Worm (Caenorhabditis elegans): Measurements from ENCODE around the gene F14H12.8.

The F14H12.8 gene

ce11 chrX:4359030-4359429 is 5.7 kb downstream of the F14H12.8 start:
- TF ChIP-seq lin-35 (GFP tag; optimal IDR thresholded peaks at IDR 0.05), result no peak

ce11 chrX:4357467-4357866 is 7.3 kb downstream of the F14H12.8 start, which contains the start of gene F14H12.6:
TSS of gene F14H12.6 (minus strand) at chrX:4357567.
- TF ChIP-seq fkh-8 (tag; optimal IDR thresholded peaks at IDR 0.05), result no peak
- TF ChIP-seq nhr-11 (tag; optimal IDR thresholded peaks at IDR 0.05), result no peak
- no peak for TF ChIP-seq alr-1 (tag; optimal IDR thresholded peaks at IDR 0.05; ENCODE audit: borderline replicate concordance)
- no peak for TF ChIP-seq elt-2 (tag; optimal IDR thresholded peaks at IDR 0.05)
- no peak for TF ChIP-seq sup-37 (GFP tag; optimal IDR thresholded peaks at IDR 0.05)
- TF ChIP-seq mef-2 (tag; optimal IDR thresholded peaks at IDR 0.05), result no peak
- TF ChIP-seq unc-62 (GFP tag; optimal IDR thresholded peaks at IDR 0.05), result no peak
- no peak for TF ChIP-seq ceh-8 (GFP tag; optimal IDR thresholded peaks at IDR 0.05)
- TF ChIP-seq fkh-10 (GFP tag; optimal IDR thresholded peaks at IDR 0.05), result no peak
- no peak for TF ChIP-seq efl-3 (GFP tag; optimal IDR thresholded peaks at IDR 0.05)
- TF ChIP-seq fos-1 (tag; optimal IDR thresholded peaks at IDR 0.05), result no peak
- no peak for TF ChIP-seq lin-35 (GFP tag; optimal IDR thresholded peaks at IDR 0.05)
- TF ChIP-seq lir-3 (tag; optimal IDR thresholded peaks at IDR 0.05; ENCODE audit: poor library complexity), result no peak
- TF ChIP-seq unc-30 (tag; optimal IDR thresholded peaks at IDR 0.05), result no peak
- no peak for TF ChIP-seq ztf-4 (tag; optimal IDR thresholded peaks at IDR 0.05)
- no peak for TF ChIP-seq lsy-2 (tag; optimal IDR thresholded peaks at IDR 0.05)

- TF ChIP-seq aly-2 (tag; optimal IDR thresholded peaks at IDR 0.05) (no peak), mab-9 (GFP tag; IDR thresholded peaks at IDR 0.05) (no peak), C04F5.9 (tag; optimal IDR thresholded peaks at IDR 0.05) (no peak), ceh-8 (GFP tag; optimal IDR thresholded peaks at IDR 0.05) (no peak), rnt-1 (tag; optimal IDR thresholded peaks at IDR 0.05) (no peak), nhr-84 (tag; optimal IDR thresholded peaks at IDR 0.05) (no peak), mdl-1 (tag; optimal IDR thresholded peaks at IDR 0.05) (no peak), jun-1 (tag; optimal IDR thresholded peaks at IDR 0.05) (no peak), unc-130 (tag; optimal IDR thresholded peaks at IDR 0.05) (no peak), ceh-90 (tag; optimal IDR thresholded peaks at IDR 0.05) (no peak), dpl-1 (GFP tag; optimal IDR thresholded peaks at IDR 0.05) (no peak), xbp-1 (tag; optimal IDR thresholded peaks at IDR 0.05) (no peak), pqm-1 (tag; optimal IDR thresholded peaks at IDR 0.05) (no peak), C34B4.2 (tag; optimal IDR thresholded peaks at IDR 0.05) (no peak), tbx-2 (tag; optimal IDR thresholded peaks at IDR 0.05) (no peak), lin-13 (GFP tag; optimal IDR thresholded peaks at IDR 0.05) (no peak), egl-27 (tag; optimal IDR thresholded peaks at IDR 0.05) (no peak), fkh-8 (tag; optimal IDR thresholded peaks at IDR 0.05) (no peak), F16B12.6 (tag; optimal IDR thresholded peaks at IDR 0.05) (no peak), nhr-85 (tag) (no peak)
Measured at ce11 chrX:4353318-4353717, 11.5 kb downstream of the F14H12.8 start, which contains the start of gene col-165. TSS of gene col-165 (plus strand) at chrX:4353618.

ce11 chrX:4350198-4350597 is 14.6 kb downstream of the F14H12.8 start, which contains the start of gene F14H12.2:
TSS of gene F14H12.2 (plus strand) at chrX:4350498.
- TF ChIP-seq swsn-7 (tag; optimal IDR thresholded peaks at IDR 0.05) (no peak), C16A3.4 (tag; optimal IDR thresholded peaks at IDR 0.05) (no peak), unc-86 (tag; optimal IDR thresholded peaks at IDR 0.05) (no peak), Y116A8C.19 (tag; optimal IDR thresholded peaks at IDR 0.05; ENCODE audit: borderline replicate concordance) (no peak), nhr-12 (tag; optimal IDR thresholded peaks at IDR 0.05) (no peak), pax-3 (tag; optimal IDR thresholded peaks at IDR 0.05) (no peak), fkh-4 (tag; optimal IDR thresholded peaks at IDR 0.05; ENCODE audit: borderline replicate concordance) (no peak)
